Fruit fly (Drosophila melanogaster) whole organism, embryonic: ENCODE measurements around the gene D.

ENCODE experiments used
- CG10321 ChIP-seq: fragments of 200-800 bp; sonication (Bioruptor generic); IDR thresholded peaks from 2 replicates; pipeline ENCODE4 v1.3.6; 2022; ENCODE audit warnings: missing biosample characterization, missing genetic modification characterization
- CG10366 ChIP-seq: fragments of 200-800 bp; sonication (Bioruptor generic); IDR thresholded peaks from 2 replicates; pipeline ENCODE4 v1.3.6; 2022; ENCODE audit warnings: missing biosample characterization, missing genetic modification characterization
- CG11093 ChIP-seq: fragments of 200-800 bp; sonication (Bioruptor generic); IDR thresholded peaks from 3 replicates; pipeline ENCODE4 v1.3.6; 2022; ENCODE audit warnings: missing biosample characterization, missing genetic modification characterization
- CG11504 ChIP-seq: fragments of 200-800 bp; sonication (Bioruptor generic); optimal IDR thresholded peaks from 3 replicates; lab custom pipeline; 2019; ENCODE audit warnings: missing biosample characterization, mild to moderate bottlenecking, missing genetic modification characterization, moderate library complexity
- CG12659 ChIP-seq: fragments of 200-800 bp; sonication (Bioruptor generic); optimal IDR thresholded peaks from 3 replicates; lab custom pipeline; 2017; ENCODE audit warnings: mild to moderate bottlenecking, missing biosample characterization, missing genetic modification reagents, missing genetic modification characterization
- CG13287 ChIP-seq: fragments of 200-800 bp; sonication (Bioruptor generic); IDR thresholded peaks from 2 replicates; pipeline ENCODE4 v1.3.6; 2022; ENCODE audit warnings: missing biosample characterization, missing genetic modification characterization; ENCODE audit not compliant: partially characterized antibody
- CG14050 ChIP-seq: fragments of 200-800 bp; sonication (Bioruptor generic); IDR thresholded peaks from 3 replicates; pipeline ENCODE4 v1.3.6; 2022; ENCODE audit warnings: missing biosample characterization, missing genetic modification characterization
- CG15514 ChIP-seq: fragments of 200-800 bp; sonication (Bioruptor generic); optimal IDR thresholded peaks from 3 replicates; lab custom pipeline; 2017; ENCODE audit warnings: missing biosample characterization, missing genetic modification characterization, mild to moderate bottlenecking, moderate library complexity, missing genetic modification reagents
- CG15601 ChIP-seq: fragments of 200-800 bp; sonication (Bioruptor generic); optimal IDR thresholded peaks from 3 replicates; lab custom pipeline; 2019; ENCODE audit warnings: missing biosample characterization, mild to moderate bottlenecking, missing genetic modification characterization, moderate library complexity
- CG17359 ChIP-seq: fragments of 200-800 bp; sonication (Bioruptor generic); optimal IDR thresholded peaks from 3 replicates; lab custom pipeline; 2018; ENCODE audit warnings: missing biosample characterization, mild to moderate bottlenecking, missing genetic modification characterization, moderate library complexity
- CG17385 ChIP-seq: fragments of 200-800 bp; sonication (Bioruptor generic); optimal IDR thresholded peaks from 3 replicates; lab custom pipeline; 2018; ENCODE audit warnings: missing biosample characterization, mild to moderate bottlenecking, missing genetic modification characterization
- CG17829 ChIP-seq: fragments of 200-800 bp; optimal IDR thresholded peaks from 2 replicates; lab custom pipeline; 2019; ENCODE audit warnings: missing biosample characterization, mild to moderate bottlenecking, missing genetic modification characterization, moderate library complexity
- CG1832 ChIP-seq: fragments of 200-800 bp; sonication (Bioruptor generic); optimal IDR thresholded peaks from 2 replicates; lab custom pipeline; 2017; ENCODE audit warnings: missing biosample characterization, mild to moderate bottlenecking, missing genetic modification characterization, inconsistent platforms
- CG31388 ChIP-seq: fragments of 200-800 bp; sonication (Bioruptor generic); optimal IDR thresholded peaks from 2 replicates; lab custom pipeline; 2016; ENCODE audit warnings: missing biosample characterization, missing genetic modification characterization
- CG3407 ChIP-seq: fragments of 200-800 bp; sonication (Bioruptor generic); optimal IDR thresholded peaks from 2 replicates; lab custom pipeline; 2018; ENCODE audit warnings: missing biosample characterization, mild to moderate bottlenecking, missing genetic modification characterization
- CG3838 ChIP-seq: fragments of 200-800 bp; sonication (Bioruptor generic); optimal IDR thresholded peaks from 3 replicates; lab custom pipeline; 2016; ENCODE audit warnings: missing biosample characterization, missing genetic modification characterization
- CG43689 ChIP-seq: fragments of 200-800 bp; sonication (Bioruptor generic); IDR thresholded peaks from 2 replicates; pipeline ENCODE4 v1.3.6; 2022; ENCODE audit warnings: missing biosample characterization, missing genetic modification characterization
- CG6689 ChIP-seq: fragments of 200-800 bp; sonication (Bioruptor generic); IDR thresholded peaks from 2 replicates; pipeline ENCODE4 v1.3.6; 2022; ENCODE audit warnings: missing biosample characterization, missing genetic modification characterization
- CG7271 ChIP-seq: fragments of 200-800 bp; sonication (Bioruptor generic); optimal IDR thresholded peaks from 2 replicates; lab custom pipeline; 2018; ENCODE audit warnings: missing biosample characterization, mild to moderate bottlenecking, missing genetic modification characterization, moderate library complexity
- CG8290 ChIP-seq, 3 experiments: fragments of 200-800 bp; sonication (Bioruptor generic); optimal IDR thresholded peaks; 2 replicates each; lab custom pipeline; 2016 to 2019; ENCODE audit warnings: missing biosample characterization in 3 of 3, missing genetic modification characterization in 3 of 3, mild to moderate bottlenecking in 2 of 3, moderate library complexity in 1 of 3
- Doc2 ChIP-seq: fragments of 200-800 bp; sonication (Bioruptor generic); IDR thresholded peaks from 2 replicates; pipeline ENCODE4 v1.3.6; 2022; ENCODE audit warnings: missing biosample characterization, missing genetic modification characterization
- Dp ChIP-seq: fragments of 200-800 bp; sonication (Bioruptor generic); optimal IDR thresholded peaks from 2 replicates; lab custom pipeline; 2018; ENCODE audit warnings: missing biosample characterization, mild to moderate bottlenecking, missing genetic modification characterization, moderate library complexity
- ERR ChIP-seq: fragments of 200-800 bp; sonication (Bioruptor generic); optimal IDR thresholded peaks from 2 replicates; lab custom pipeline; 2016; ENCODE audit warnings: missing biosample characterization, missing genetic modification characterization
- Fer1 ChIP-seq: fragments of 200-800 bp; sonication (Bioruptor generic); optimal IDR thresholded peaks from 2 replicates; lab custom pipeline; 2017; ENCODE audit warnings: missing biosample characterization, mild to moderate bottlenecking, missing genetic modification characterization
- HLH4C ChIP-seq: fragments of 200-800 bp; sonication (Bioruptor generic); IDR thresholded peaks from 3 replicates; pipeline ENCODE4 v1.3.6; 2022; ENCODE audit warnings: missing biosample characterization, missing genetic modification characterization; ENCODE audit not compliant: partially characterized antibody
- HLH54F ChIP-seq: fragments of 200-800 bp; sonication (Bioruptor generic); optimal IDR thresholded peaks from 3 replicates; lab custom pipeline; 2016; ENCODE audit warnings: missing biosample characterization, missing genetic modification characterization
- MESR4 ChIP-seq: fragments of 200-800 bp; sonication (Bioruptor generic); optimal IDR thresholded peaks from 2 replicates; lab custom pipeline; 2018; ENCODE audit warnings: missing biosample characterization, mild to moderate bottlenecking, missing genetic modification characterization, moderate library complexity
- Max ChIP-seq: fragments of 200-800 bp; sonication (Bioruptor generic); optimal IDR thresholded peaks from 2 replicates; lab custom pipeline; 2016; ENCODE audit warnings: missing biosample characterization, mild to moderate bottlenecking, missing genetic modification characterization
- NC2α ChIP-seq: fragments of 200-800 bp; sonication (Bioruptor generic); optimal IDR thresholded peaks from 2 replicates; lab custom pipeline; 2016; ENCODE audit warnings: missing biosample characterization, missing genetic modification characterization
- Nf-YB ChIP-seq: fragments of 200-800 bp; sonication (Bioruptor generic); optimal IDR thresholded peaks from 3 replicates; lab custom pipeline; 2019; ENCODE audit warnings: missing biosample characterization, mild to moderate bottlenecking, missing genetic modification characterization, moderate library complexity
- Rx ChIP-seq: fragments of 200-800 bp; sonication (Bioruptor generic); IDR thresholded peaks from 2 replicates; pipeline ENCODE4 v1.3.6; 2022; ENCODE audit warnings: missing biosample characterization, missing genetic modification characterization
- Six4 ChIP-seq: fragments of 200-800 bp; sonication (Bioruptor generic); optimal IDR thresholded peaks from 2 replicates; lab custom pipeline; 2016; ENCODE audit warnings: missing biosample characterization, missing genetic modification characterization
- Taf1 ChIP-seq: fragments of 200-800 bp; sonication (Bioruptor generic); IDR thresholded peaks from 2 replicates; pipeline ENCODE4 v1.3.6; 2022; ENCODE audit warnings: missing biosample characterization, missing genetic modification characterization
- abd-A ChIP-seq: fragments of 200-800 bp; sonication (Bioruptor generic); optimal IDR thresholded peaks from 3 replicates; lab custom pipeline; 2019; ENCODE audit warnings: missing biosample characterization, mild to moderate bottlenecking, missing genetic modification characterization, moderate library complexity
- ac ChIP-seq: fragments of 200-800 bp; sonication (Bioruptor generic); optimal IDR thresholded peaks from 3 replicates; lab custom pipeline; 2017; ENCODE audit warnings: missing biosample characterization, mild to moderate bottlenecking, missing genetic modification characterization
- cad ChIP-seq: fragments of >200 bp; optimal IDR thresholded peaks from 2 replicates; lab custom pipeline; 2017; ENCODE audit warnings: missing biosample characterization, missing genetic modification characterization
- chn ChIP-seq: fragments of 200-800 bp; sonication (Bioruptor generic); optimal IDR thresholded peaks from 2 replicates; lab custom pipeline; 2016; ENCODE audit warnings: missing biosample characterization, missing genetic modification characterization
- crc ChIP-seq: fragments of 200-800 bp; sonication (Bioruptor generic); optimal IDR thresholded peaks from 2 replicates; lab custom pipeline; 2016; ENCODE audit warnings: missing biosample characterization, missing genetic modification characterization
- crol ChIP-seq: fragments of 200-800 bp; sonication (Bioruptor generic); IDR thresholded peaks from 2 replicates; pipeline ENCODE4 v1.3.6; 2022; ENCODE audit warnings: missing biosample characterization, missing genetic modification characterization
- eyg ChIP-seq: fragments of 200-800 bp; sonication (Bioruptor generic); optimal IDR thresholded peaks from 3 replicates; lab custom pipeline; 2016; ENCODE audit warnings: missing biosample characterization, missing genetic modification characterization
- grn ChIP-seq: fragments of 200-800 bp; sonication (Bioruptor generic); optimal IDR thresholded peaks from 3 replicates; lab custom pipeline; 2017; ENCODE audit warnings: missing biosample characterization, missing genetic modification characterization
- inv ChIP-seq: fragments of 200-800 bp; sonication (Bioruptor generic); IDR thresholded peaks from 2 replicates; pipeline ENCODE4 v1.3.6; 2022; ENCODE audit warnings: missing biosample characterization, missing genetic modification characterization; ENCODE audit not compliant: partially characterized antibody
- mld ChIP-seq: fragments of 200-800 bp; sonication (Bioruptor generic); IDR thresholded peaks from 3 replicates; pipeline ENCODE4 v1.3.6; 2022; ENCODE audit warnings: missing biosample characterization, missing genetic modification characterization; ENCODE audit not compliant: partially characterized antibody
- pum ChIP-seq: fragments of 200-800 bp; sonication (Bioruptor generic); optimal IDR thresholded peaks from 2 replicates; lab custom pipeline; 2016; ENCODE audit warnings: missing biosample characterization, missing genetic modification characterization
- scrt ChIP-seq: fragments of 200-800 bp; sonication (Bioruptor generic); optimal IDR thresholded peaks from 2 replicates; lab custom pipeline; 2018; ENCODE audit warnings: missing biosample characterization, mild to moderate bottlenecking, missing genetic modification characterization, moderate library complexity
- toy ChIP-seq: fragments of 200-800 bp; sonication (Bioruptor generic); IDR thresholded peaks from 2 replicates; pipeline ENCODE4 v1.3.6; 2022; ENCODE audit warnings: missing biosample characterization, missing genetic modification characterization
- ttk ChIP-seq: fragments of 200-800 bp; sonication (Bioruptor generic); IDR thresholded peaks from 2 replicates; pipeline ENCODE4 v2.1.2; 2022; ENCODE audit warnings: missing biosample characterization, missing genetic modification characterization
- zen ChIP-seq: fragments of 200-800 bp; sonication (Bioruptor generic); optimal IDR thresholded peaks from 3 replicates; lab custom pipeline; 2018; ENCODE audit warnings: missing biosample characterization, mild to moderate bottlenecking, missing genetic modification characterization, moderate library complexity

Gene D

dm6 chr3L:14189957-14190624, 11.7 kb upstream of the D start (continued):
- TF ChIP-seq CG8290 (GFP tag; optimal IDR thresholded peaks at IDR 0.05; lab: Kevin White, UChicago) (no peak), CG8290 (tag; optimal IDR thresholded peaks at IDR 0.05; lab: Kevin White, UChicago) (no peak), CG10366 (GFP tag; lab: Robert Waterston, UW) (peak; percentile 69), MESR4 (GFP tag; lab: Kevin White, UChicago) (no peak), HLH54F (peak; percentile 10), Nf-YB (GFP tag; lab: Kevin White, UChicago) (no peak), CG11093 (GFP tag; lab: Robert Waterston, UW) (no peak), crc (peak; percentile 0), CG3407 (GFP tag; lab: Kevin White, UChicago) (no peak)

- TF ChIP-seq CG1832 (GFP tag; lab: Kevin White, UChicago) (no peak), crol (no peak), inv (GFP tag; lab: Robert Waterston, UW) (no peak), Rx (GFP tag; lab: Robert Waterston, UW) (no peak), CG6689 (no peak), mld (GFP tag; lab: Robert Waterston, UW) (no peak), CG17829 (no peak), scrt (GFP tag; lab: Kevin White, UChicago) (peak; percentile 87), ac (GFP tag; lab: Kevin White, UChicago) (peak; percentile 25), grn (GFP tag; lab: Kevin White, UChicago) (peak; percentile 44), Doc2 (GFP tag; lab: Robert Waterston, UW) (no peak), Taf1 (GFP tag; lab: Robert Waterston, UW) (no peak), CG15514 (GFP tag; lab: Kevin White, UChicago) (no peak), HLH4C (GFP tag; lab: Robert Waterston, UW) (no peak), CG12659 (GFP tag; lab: Kevin White, UChicago) (no peak), Fer1 (GFP tag; lab: Kevin White, UChicago) (no peak), Six4 (no peak)
Observed at dm6 chr3L:14189431-14189830, 11.0 kb upstream of the D start, which contains the start of gene nan. Gene nan (minus strand): TSS chr3L:14189648.

DNA sequence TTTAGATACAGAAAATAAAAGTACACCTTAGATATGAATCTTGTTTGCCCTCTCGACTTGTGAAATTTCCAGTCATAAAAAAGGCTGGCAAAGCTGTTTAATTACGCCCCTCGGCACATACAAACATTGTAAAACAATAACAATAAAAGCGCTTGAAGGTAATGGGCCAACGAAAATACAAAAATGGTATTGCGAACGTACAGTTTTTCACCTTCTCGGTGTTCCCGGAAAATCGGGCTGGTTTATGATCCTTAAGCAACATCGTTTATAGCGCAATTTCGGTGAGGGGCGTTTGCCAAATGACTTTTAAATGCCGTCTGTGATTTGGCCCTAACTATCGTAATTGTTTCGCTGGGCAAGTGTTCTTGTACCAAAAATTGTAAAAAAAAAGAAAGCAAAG, 6.6 kb upstream of the D start:
- TF ChIP-seq chn = no peak
- TF ChIP-seq CG13287 (GFP tag; lab: Robert Waterston, UW) = no peak
- TF ChIP-seq CG43689 (GFP tag; lab: Robert Waterston, UW) = no peak
- TF ChIP-seq CG14050 (GFP tag; lab: Robert Waterston, UW) = no peak
- TF ChIP-seq CG10321 (GFP tag; lab: Robert Waterston, UW) = 0 out of 2 replicates have a peak, but pooled peaks have one; percentile 24
- TF ChIP-seq ttk (GFP tag; lab: Robert Waterston, UW) = no peak
- TF ChIP-seq CG3838 (GFP tag; lab: Kevin White, UChicago) = no peak
- TF ChIP-seq CG17385 = no peak
- TF ChIP-seq CG15601 (tag; lab: Kevin White, UChicago) = no peak
- peak; percentile 92 for TF ChIP-seq zen (tag; lab: Kevin White, UChicago)
- TF ChIP-seq cad (GFP tag; lab: Kevin White, UChicago) = peak; percentile 96
- no peak for TF ChIP-seq eyg (GFP tag; lab: Kevin White, UChicago)
- no peak for TF ChIP-seq toy
- TF ChIP-seq CG17359 (tag; lab: Kevin White, UChicago) = no peak
- TF ChIP-seq CG31388 (GFP tag; lab: Kevin White, UChicago) = no peak
- no peak for TF ChIP-seq Max (GFP tag; lab: Kevin White, UChicago)
- no peak for TF ChIP-seq pum
- no peak for TF ChIP-seq CG11504 (tag; lab: Kevin White, UChicago)
- no peak for TF ChIP-seq Dp (GFP tag; lab: Kevin White, UChicago)
- TF ChIP-seq NC2α (GFP tag; lab: Kevin White, UChicago) = no peak
- no peak for TF ChIP-seq ERR (GFP tag; lab: Kevin White, UChicago)
- no peak for TF ChIP-seq abd-A (tag; lab: Kevin White, UChicago)
- peak; percentile 86 for TF ChIP-seq CG7271 (tag; lab: Kevin White, UChicago)
